Worm (Caenorhabditis elegans) whole organism, L4/young adult: ENCODE measurements around the gene smc-5.

ENCODE experiments used
- W03F9.2 ChIP-seq: fragments of 150-350 bp; optimal IDR thresholded peaks from 2 replicates; lab custom pipeline; 2014; ENCODE audit warnings: missing biosample characterization, missing genetic modification characterization
- dao-5 ChIP-seq: sonication (generic microtip); optimal IDR thresholded peaks from 2 replicates; lab custom pipeline; 2016; ENCODE audit warnings: missing genotype, missing genetic modification characterization, moderate library complexity, missing compliant biosample characterization
- him-1 ChIP-seq: sonication (generic microtip); optimal IDR thresholded peaks from 2 replicates; lab custom pipeline; 2016; ENCODE audit warnings: missing genotype, missing genetic modification reagents, missing genetic modification characterization, missing compliant biosample characterization

ce11 chrII:5069525-5069924 is 7.6 kb downstream of the smc-5 start, which contains the start of gene idpb-2:
- TF ChIP-seq him-1 (tag; lab: Kevin White, UChicago) (no peak), dao-5 (tag; lab: Kevin White, UChicago) (no peak), W03F9.2 (tag; lab: Kevin White, UChicago) (no peak)
